Worm (Caenorhabditis elegans) whole organism, L1 larva: ENCODE data around the gene C06E7.2.

Source experiments
- F16B12.6 ChIP-seq: fragments of 150-350 bp; optimal IDR thresholded peaks from 2 replicates; lab custom pipeline; 2014; ENCODE audit warnings: missing biosample characterization, missing genetic modification characterization
- ceh-63 ChIP-seq: fragments of 200-800 bp; sonication (Bioruptor generic); optimal IDR thresholded peaks from 2 replicates; lab custom pipeline; 2018; ENCODE audit warnings: mild to moderate bottlenecking, missing genetic modification characterization, missing compliant biosample characterization
- ceh-88 ChIP-seq: fragments of 200-800 bp; sonication (Bioruptor generic); IDR thresholded peaks from 2 replicates; pipeline ENCODE4 v1.3.6; 2022; ENCODE audit warnings: missing genetic modification characterization, missing compliant biosample characterization
- ces-1 ChIP-seq: fragments of 150-350 bp; optimal IDR thresholded peaks from 2 replicates; lab custom pipeline; 2014; ENCODE audit warnings: missing biosample characterization, missing genetic modification reagents, missing genetic modification characterization
- efl-1 ChIP-seq, 4 experiments: fragments of 150-350 bp; optimal IDR thresholded peaks in 3 of 4; peaks in 1 of 4; 1 replicate in 1 of 4; 2 replicates in 3 of 4; lab custom pipeline; 2014; ENCODE audit warnings: missing biosample characterization in 2 of 4, missing genetic modification characterization in 2 of 4, missing genetic modification reagents in 2 of 4
- egl-13 ChIP-seq: sonication (generic microtip); optimal IDR thresholded peaks from 2 replicates; lab custom pipeline; 2016; ENCODE audit warnings: missing genotype, missing genetic modification reagents, missing genetic modification characterization, missing compliant biosample characterization
- fkh-4 ChIP-seq: sonication (generic microtip); optimal IDR thresholded peaks from 2 replicates; lab custom pipeline; 2016; ENCODE audit warnings: missing compliant biosample characterization, missing genetic modification characterization, borderline replicate concordance
- fkh-8 ChIP-seq: sonication (generic microtip); optimal IDR thresholded peaks from 2 replicates; lab custom pipeline; 2016; ENCODE audit warnings: mild to moderate bottlenecking, missing genetic modification characterization, missing compliant biosample characterization
- hlh-4 ChIP-seq: sonication (generic microtip); optimal IDR thresholded peaks from 2 replicates; lab custom pipeline; 2016; ENCODE audit warnings: mild to moderate bottlenecking, missing genetic modification characterization, missing compliant biosample characterization
- irx-1 ChIP-seq: sonication (generic microtip); optimal IDR thresholded peaks from 2 replicates; lab custom pipeline; 2016; ENCODE audit warnings: missing genetic modification characterization, missing compliant biosample characterization
- isw-1 ChIP-seq: fragments of 200-800 bp; sonication (Bioruptor generic); IDR thresholded peaks from 2 replicates; pipeline ENCODE4 v1.3.6; 2022; ENCODE audit warnings: missing genetic modification characterization, missing compliant biosample characterization
- lin-15B ChIP-seq: fragments of 150-350 bp; sonication (generic microtip); optimal IDR thresholded peaks from 3 replicates; lab custom pipeline; 2014; ENCODE audit warnings: missing biosample characterization, missing genetic modification characterization
- lin-35 ChIP-seq, 2 experiments: fragments of 150-350 bp; optimal IDR thresholded peaks; 2 replicates each; lab custom pipeline; 2014; ENCODE audit warnings: missing biosample characterization in 2 of 2, missing genetic modification characterization in 2 of 2, missing genetic modification reagents in 2 of 2
- mef-2 ChIP-seq: fragments of 150-350 bp; optimal IDR thresholded peaks from 2 replicates; lab custom pipeline; 2014; ENCODE audit warnings: missing biosample characterization, missing genetic modification characterization
- nhr-12 ChIP-seq: sonication (generic microtip); optimal IDR thresholded peaks from 2 replicates; lab custom pipeline; 2017; ENCODE audit warnings: missing biosample characterization, missing genetic modification characterization
- nhr-237 ChIP-seq: fragments of 150-350 bp; optimal IDR thresholded peaks from 2 replicates; lab custom pipeline; 2014; ENCODE audit warnings: missing biosample characterization, missing genetic modification characterization
- nhr-28 ChIP-seq: fragments of 150-350 bp; optimal IDR thresholded peaks from 2 replicates; lab custom pipeline; 2014; ENCODE audit warnings: missing biosample characterization, missing genetic modification characterization
- nhr-71 ChIP-seq: sonication (generic microtip); optimal IDR thresholded peaks from 2 replicates; lab custom pipeline; 2016; ENCODE audit warnings: mild to moderate bottlenecking, missing genetic modification characterization, moderate library complexity, missing compliant biosample characterization
- nhr-77 ChIP-seq: fragments of 150-350 bp; optimal IDR thresholded peaks from 2 replicates; lab custom pipeline; 2014; ENCODE audit warnings: missing biosample characterization, missing genetic modification characterization
- rnt-1 ChIP-seq: sonication (generic microtip); optimal IDR thresholded peaks from 2 replicates; lab custom pipeline; 2016; ENCODE audit warnings: mild to moderate bottlenecking, missing genetic modification characterization, moderate library complexity, missing compliant biosample characterization
- snpc-4 ChIP-seq: fragments of 150-350 bp; optimal IDR thresholded peaks from 2 replicates; lab custom pipeline; 2014; ENCODE audit warnings: missing biosample characterization, missing genetic modification characterization
- snu-23 ChIP-seq: sonication (generic microtip); optimal IDR thresholded peaks from 2 replicates; lab custom pipeline; 2016; ENCODE audit warnings: missing genetic modification characterization, missing compliant biosample characterization
- sox-4 ChIP-seq: sonication (generic microtip); optimal IDR thresholded peaks from 2 replicates; lab custom pipeline; 2016; ENCODE audit warnings: missing genetic modification characterization, missing compliant biosample characterization
- sptf-1 ChIP-seq: fragments of 150-350 bp; optimal IDR thresholded peaks from 2 replicates; lab custom pipeline; 2014; ENCODE audit warnings: missing biosample characterization, missing genetic modification characterization
- sup-37 ChIP-seq: fragments of 200-800 bp; sonication (Bioruptor generic); optimal IDR thresholded peaks from 2 replicates; lab custom pipeline; 2018; ENCODE audit warnings: mild to moderate bottlenecking, missing genetic modification characterization, missing compliant biosample characterization
- tlp-1 ChIP-seq: fragments of 150-350 bp; optimal IDR thresholded peaks from 2 replicates; lab custom pipeline; 2014; ENCODE audit warnings: missing biosample characterization, missing genetic modification characterization
- unc-130 ChIP-seq: fragments of 150-350 bp; optimal IDR thresholded peaks from 2 replicates; lab custom pipeline; 2017; ENCODE audit warnings: missing biosample characterization, missing genetic modification characterization, inconsistent platforms
- unc-30 ChIP-seq: sonication (generic microtip); optimal IDR thresholded peaks from 2 replicates; lab custom pipeline; 2017; ENCODE audit warnings: missing biosample characterization, missing genetic modification characterization
- unc-86 ChIP-seq: sonication (generic microtip); optimal IDR thresholded peaks from 2 replicates; lab custom pipeline; 2016; ENCODE audit warnings: missing genetic modification characterization, missing compliant biosample characterization
- xbp-1 ChIP-seq: sonication (generic microtip); optimal IDR thresholded peaks from 2 replicates; lab custom pipeline; 2016; ENCODE audit warnings: missing genetic modification characterization, missing compliant biosample characterization
- ztf-11 ChIP-seq, 2 experiments: sonication (generic microtip); optimal IDR thresholded peaks; 2 replicates each; lab custom pipeline; 2016 to 2017; ENCODE audit warnings: missing genetic modification characterization in 2 of 2, missing biosample characterization in 1 of 2, missing compliant biosample characterization in 1 of 2

The C06E7.2 gene

DNA sequence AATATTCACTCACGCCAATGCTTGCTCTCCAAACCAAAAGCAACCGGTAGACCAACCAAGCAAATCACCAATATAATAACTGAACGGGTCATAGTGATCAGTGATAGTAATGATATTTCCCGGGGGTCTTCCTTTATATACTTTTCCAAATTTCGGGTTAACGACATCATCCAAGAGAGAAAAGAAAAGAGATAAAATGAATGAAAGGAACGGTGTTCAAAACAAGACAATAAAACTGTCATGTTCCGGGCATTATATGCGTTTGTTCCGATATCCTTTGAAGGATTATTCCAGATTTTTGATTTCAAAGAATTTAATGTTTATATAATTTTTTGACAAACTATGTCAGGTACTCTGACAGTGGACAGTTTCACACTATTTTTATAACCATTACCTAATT is 27.9 kb downstream of the C06E7.2 start, which contains the start of gene C06E7.88:
TSS of gene C06E7.88 (minus strand) at position 101 of the 400 bp plus-strand sequence.
- TF ChIP-seq ces-1 (GFP tag; lab: Kevin White, UChicago) (no peak), rnt-1 (tag; lab: Kevin White, UChicago) (no peak), snu-23 (GFP tag; lab: Kevin White, UChicago) (no peak), sox-4 (tag; lab: Kevin White, UChicago) (no peak), ceh-88 (GFP tag; lab: Robert Waterston, UW) (no peak), tlp-1 (no peak), isw-1 (GFP tag; lab: Robert Waterston, UW) (no peak), lin-15B (tag; lab: Kevin White, UChicago) (no peak), unc-86 (tag; lab: Kevin White, UChicago) (no peak), fkh-4 (no peak), efl-1 (optimal IDR thresholded peaks at IDR 0.05; lab: Kevin White, UChicago) (no peak), efl-1 (GFP tag; optimal IDR thresholded peaks at IDR 0.05 in 1 of 2; lab: Kevin White, UChicago) (no peak), lin-35 (GFP tag; optimal IDR thresholded peaks at IDR 0.05; lab: Kevin White, UChicago) (no peak), ceh-63 (GFP tag; lab: Kevin White, UChicago) (no peak), irx-1 (tag; lab: Kevin White, UChicago) (no peak), hlh-4 (tag; lab: Kevin White, UChicago) (no peak), F16B12.6 (tag; lab: Kevin White, UChicago) (no peak), mef-2 (no peak)

ce11 chrIV:5869354-5869753 is 30.1 kb downstream of the C06E7.2 start:
- no peak for TF ChIP-seq sptf-1
- TF ChIP-seq efl-1 (optimal IDR thresholded peaks at IDR 0.05; lab: Kevin White, UChicago), result no peak
- peak in 1 of 2 experiments; percentile 79 for TF ChIP-seq efl-1 (GFP tag; optimal IDR thresholded peaks at IDR 0.05 in 1 of 2; lab: Kevin White, UChicago)

ce11 chrIV:5870072-5870471 is 30.8 kb downstream of the C06E7.2 start, which contains the start of gene srv-17:
Gene srv-17 (minus strand): TSS chrIV:5870172.
- no peak for TF ChIP-seq ztf-11 (tag; optimal IDR thresholded peaks at IDR 0.05; lab: Kevin White, UChicago)
- no peak for TF ChIP-seq efl-1 (optimal IDR thresholded peaks at IDR 0.05; lab: Kevin White, UChicago)
- TF ChIP-seq efl-1 (GFP tag; optimal IDR thresholded peaks at IDR 0.05 in 1 of 2; lab: Kevin White, UChicago), result no peak
- no peak for TF ChIP-seq sup-37 (GFP tag; lab: Kevin White, UChicago)
- no peak for TF ChIP-seq nhr-237 (tag; lab: Kevin White, UChicago)
- no peak for TF ChIP-seq unc-130 (tag; lab: Kevin White, UChicago)
- no peak for TF ChIP-seq xbp-1
- TF ChIP-seq nhr-77 (tag; lab: Kevin White, UChicago), result no peak

- TF ChIP-seq ceh-63 (GFP tag; lab: Kevin White, UChicago) (no peak), egl-13 (tag; lab: Kevin White, UChicago) (no peak), snpc-4 (tag; lab: Kevin White, UChicago) (no peak)
Measured at ce11 chrIV:5873825-5874224, 34.5 kb downstream of the C06E7.2 start, which contains the start of gene srv-19. Gene srv-19 (minus strand): TSS chrIV:5873925.

- TF ChIP-seq ces-1 (GFP tag; lab: Kevin White, UChicago) (no peak), nhr-12 (tag; lab: Kevin White, UChicago) (no peak), nhr-28 (tag; lab: Kevin White, UChicago) (no peak), unc-30 (tag; lab: Kevin White, UChicago) (no peak)
Measured at ce11 chrIV:5877246-5877645, 38.0 kb downstream of the C06E7.2 start, which contains the start of gene srv-21. Gene srv-21 (minus strand): TSS chrIV:5877346.

DNA sequence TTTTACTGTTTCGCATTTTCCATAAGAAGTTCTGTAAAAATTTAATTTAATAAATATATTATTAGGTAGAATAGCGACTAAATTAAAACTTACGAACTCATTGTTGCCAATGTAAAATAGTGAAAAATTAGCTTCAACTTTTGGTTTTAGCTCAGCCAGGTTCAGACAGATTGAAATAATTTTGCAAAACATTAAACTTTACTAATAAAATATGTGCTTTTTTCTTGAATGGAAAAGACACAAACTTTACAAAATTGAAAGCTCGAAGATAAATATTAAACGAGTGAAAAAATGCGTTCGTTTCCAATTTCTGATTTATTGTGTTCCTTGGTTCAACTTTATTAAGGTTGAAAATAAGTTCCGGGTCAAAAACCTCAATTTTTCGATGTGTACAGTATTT is 40.6 kb downstream of the C06E7.2 start, which contains the start of gene srv-22:
TSS of gene srv-22 (minus strand) at position 101 of the 400 bp plus-strand sequence.
- TF ChIP-seq ces-1 (GFP tag; lab: Kevin White, UChicago) (no peak), fkh-8 (tag; lab: Kevin White, UChicago) (no peak), nhr-71 (tag; lab: Kevin White, UChicago) (no peak), hlh-4 (tag; lab: Kevin White, UChicago) (no peak)
